Worm (Caenorhabditis elegans) whole organism, L4 larva: ENCODE results near the gene mboa-4.

Experiments
- ama-1 ChIP-seq: fragments of 150-350 bp; optimal IDR thresholded peaks from 2 replicates; lab custom pipeline; 2014; ENCODE audit warnings: inconsistent platforms, mixed read lengths
- arid-1 ChIP-seq: fragments of 200-800 bp; sonication (Bioruptor generic); conservative IDR thresholded peaks from 2 replicates; pipeline ENCODE4 v1.3.6; 2022; ENCODE audit warnings: missing genetic modification reagents, missing genetic modification characterization, missing compliant biosample characterization
- ceh-28 ChIP-seq: fragments of 150-350 bp; optimal IDR thresholded peaks from 2 replicates; lab custom pipeline; 2014; ENCODE audit warnings: missing biosample characterization, missing genetic modification reagents, missing genetic modification characterization
- dpl-1 ChIP-seq: fragments of 150-350 bp; optimal IDR thresholded peaks from 2 replicates; lab custom pipeline; 2014; ENCODE audit warnings: missing biosample characterization, missing genetic modification reagents, missing genetic modification characterization
- fos-1 ChIP-seq: fragments of 150-350 bp; optimal IDR thresholded peaks from 2 replicates; lab custom pipeline; 2014; ENCODE audit warnings: missing biosample characterization, missing genetic modification characterization
- jun-1 ChIP-seq: fragments of 150-350 bp; optimal IDR thresholded peaks from 2 replicates; lab custom pipeline; 2014; ENCODE audit warnings: missing biosample characterization, missing genetic modification reagents, missing genetic modification characterization
- lim-7 ChIP-seq: fragments of 200-800 bp; sonication (Bioruptor generic); IDR thresholded peaks from 2 replicates; pipeline ENCODE4 v1.3.6; 2022; ENCODE audit warnings: missing genetic modification characterization, missing compliant biosample characterization
- lin-15B ChIP-seq: fragments of 150-350 bp; sonication (generic microtip); optimal IDR thresholded peaks from 3 replicates; lab custom pipeline; 2014; ENCODE audit warnings: missing biosample characterization, missing genetic modification characterization
- madf-5 ChIP-seq, 2 experiments: fragments of 200-800 bp; sonication (Bioruptor generic); IDR thresholded peaks; 2 replicates each; pipeline ENCODE4 v1.3.6; 2022; ENCODE audit warnings: missing compliant biosample characterization in 2 of 2, missing genetic modification characterization in 2 of 2
- mdl-1 ChIP-seq, 2 experiments: fragments of 150-350 bp in 1 of 2; sonication (generic microtip) in 1 of 2; optimal IDR thresholded peaks; 2 replicates each; lab custom pipeline; 2014 to 2017; ENCODE audit warnings: missing biosample characterization in 2 of 2, missing genetic modification characterization in 2 of 2
- nhr-102 ChIP-seq: sonication (generic microtip); optimal IDR thresholded peaks from 2 replicates; lab custom pipeline; 2016; ENCODE audit warnings: mild to moderate bottlenecking, missing genetic modification characterization, moderate library complexity, missing compliant biosample characterization
- skn-1 ChIP-seq: fragments of 150-350 bp; optimal IDR thresholded peaks from 2 replicates; lab custom pipeline; 2014; ENCODE audit warnings: missing biosample characterization, missing genetic modification characterization
- snpc-4 ChIP-seq: fragments of 150-350 bp; optimal IDR thresholded peaks from 2 replicates; lab custom pipeline; 2014; ENCODE audit warnings: missing biosample characterization, missing genetic modification characterization
- ztf-11 ChIP-seq: fragments of 150-350 bp; optimal IDR thresholded peaks from 2 replicates; lab custom pipeline; 2014; ENCODE audit warnings: missing biosample characterization, missing genetic modification characterization

DNA sequence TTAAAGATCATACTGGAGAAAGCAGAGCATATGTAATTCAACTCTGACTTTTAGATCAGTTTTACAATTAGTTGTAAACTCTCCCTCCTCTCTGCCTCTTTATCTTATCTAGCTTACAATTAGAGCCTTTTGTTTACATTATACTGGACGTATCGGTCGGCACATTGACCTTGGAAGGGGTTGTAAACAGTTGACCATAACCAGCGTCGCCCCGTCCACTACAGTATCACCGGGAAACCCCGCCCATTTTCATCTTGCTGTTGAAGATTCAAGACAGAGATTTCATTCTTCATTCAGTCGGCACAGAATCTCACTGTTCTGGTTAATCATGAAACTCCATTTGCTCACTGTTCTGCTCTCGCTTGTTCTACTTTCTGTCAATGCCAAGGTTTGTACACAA, 26.9 kb upstream of the mboa-4 start, which contains the start of gene sdz-27:
- TF ChIP-seq jun-1 (tag; lab: Kevin White, UChicago) (no peak), lin-15B (no peak), lim-7 (GFP tag; lab: Robert Waterston, UW) (no peak), ceh-28 (no peak), nhr-102 (tag; lab: Kevin White, UChicago) (no peak), fos-1 (tag; lab: Kevin White, UChicago) (no peak), snpc-4 (tag; lab: Kevin White, UChicago) (no peak), madf-5 (GFP tag; IDR thresholded peaks at IDR 0.05; lab: Robert Waterston, UW) (no peak), skn-1 (no peak), mdl-1 (tag; optimal IDR thresholded peaks at IDR 0.05; lab: Kevin White, UChicago) (no peak), arid-1 (GFP tag; lab: Robert Waterston, UW) (no peak), ama-1 (lab: Kevin White, UChicago) (no peak), ztf-11 (tag; lab: Kevin White, UChicago) (no peak), dpl-1 (GFP tag; lab: Kevin White, UChicago) (no peak)
